Worm (Caenorhabditis elegans) whole organism, young adult: ENCODE measurements around the gene B0547.2.

ENCODE experiments used
- B0019.2 ChIP-seq: fragments of 200-800 bp; sonication (Bioruptor generic); conservative IDR thresholded peaks from 2 replicates; pipeline ENCODE4 v1.3.6; 2022; ENCODE audit warnings: missing genetic modification reagents, missing genetic modification characterization, missing compliant biosample characterization
- B0261.1 ChIP-seq: sonication (generic microtip); optimal IDR thresholded peaks from 2 replicates; lab custom pipeline; 2016; ENCODE audit warnings: mild to moderate bottlenecking, missing genetic modification characterization, moderate library complexity, missing compliant biosample characterization
- B0336.3 ChIP-seq: fragments of 200-800 bp; sonication (Bioruptor generic); IDR thresholded peaks from 2 replicates; pipeline ENCODE4 v1.3.6; 2022; ENCODE audit warnings: missing genetic modification characterization, missing compliant biosample characterization
- C17E4.6 ChIP-seq: fragments of 200-800 bp; sonication (Bioruptor generic); IDR thresholded peaks from 2 replicates; pipeline ENCODE4 v1.3.6; 2022; ENCODE audit warnings: missing genetic modification reagents, missing genetic modification characterization, missing compliant biosample characterization
- F10E7.11 ChIP-seq: sonication (generic microtip); optimal IDR thresholded peaks from 2 replicates; lab custom pipeline; 2017; ENCODE audit warnings: mild to moderate bottlenecking, missing genetic modification characterization, moderate library complexity, missing compliant biosample characterization
- F33H1.4 ChIP-seq: fragments of 200-800 bp; sonication (Bioruptor generic); IDR thresholded peaks from 2 replicates; pipeline ENCODE4 v1.3.6; 2022; ENCODE audit warnings: missing genetic modification reagents, missing genetic modification characterization, missing compliant biosample characterization
- F49E8.2 ChIP-seq: sonication (generic microtip); optimal IDR thresholded peaks from 3 replicates; lab custom pipeline; 2017; ENCODE audit warnings: missing genetic modification characterization, mild to moderate bottlenecking, missing compliant biosample characterization, antibody characterized with exemption, moderate library complexity; ENCODE audit not compliant: insufficient read depth
- F52B5.7 ChIP-seq: sonication (generic microtip); optimal IDR thresholded peaks from 2 replicates; lab custom pipeline; 2016; ENCODE audit warnings: mild to moderate bottlenecking, missing genetic modification characterization, missing compliant biosample characterization
- F57A8.1 ChIP-seq: fragments of 200-800 bp; sonication (Bioruptor generic); optimal IDR thresholded peaks from 2 replicates; lab custom pipeline; 2018; ENCODE audit warnings: mild to moderate bottlenecking, missing genetic modification characterization, moderate library complexity, missing compliant biosample characterization
- T26A5.8 ChIP-seq: sonication (generic microtip); optimal IDR thresholded peaks from 2 replicates; lab custom pipeline; 2016; ENCODE audit warnings: missing genetic modification characterization, missing compliant biosample characterization
- Y53G8AR.9 ChIP-seq: fragments of 200-800 bp; sonication (Bioruptor generic); conservative IDR thresholded peaks from 2 replicates; pipeline ENCODE4 v1.3.6; 2022; ENCODE audit warnings: missing genetic modification reagents, missing genetic modification characterization, missing compliant biosample characterization
- Y67H2A.10 ChIP-seq: fragments of 200-800 bp; sonication (Bioruptor generic); conservative IDR thresholded peaks from 2 replicates; pipeline ENCODE4 v1.3.6; 2022; ENCODE audit warnings: missing genetic modification reagents, missing genetic modification characterization, missing compliant biosample characterization
- ZK185.1 ChIP-seq: sonication (generic microtip); optimal IDR thresholded peaks from 2 replicates; lab custom pipeline; 2016; ENCODE audit warnings: mild to moderate bottlenecking, missing genetic modification characterization, missing compliant biosample characterization; ENCODE audit not compliant: poor library complexity, severe bottlenecking
- akir-1 ChIP-seq: fragments of 200-800 bp; sonication (Bioruptor generic); optimal IDR thresholded peaks from 2 replicates; lab custom pipeline; 2018; ENCODE audit warnings: mild to moderate bottlenecking, missing genetic modification characterization, moderate library complexity, missing compliant biosample characterization
- atf-7 ChIP-seq: sonication (generic microtip); optimal IDR thresholded peaks from 2 replicates; lab custom pipeline; 2017; ENCODE audit warnings: mild to moderate bottlenecking, missing genetic modification characterization, missing compliant biosample characterization
- athp-1 ChIP-seq: sonication (generic microtip); optimal IDR thresholded peaks from 2 replicates; lab custom pipeline; 2017; ENCODE audit warnings: mild to moderate bottlenecking, missing genetic modification characterization, missing compliant biosample characterization
- attf-3 ChIP-seq: fragments of 200-800 bp; sonication (Bioruptor generic); conservative IDR thresholded peaks from 2 replicates; pipeline ENCODE4 v1.3.6; 2022; ENCODE audit warnings: missing genetic modification reagents, missing genetic modification characterization, missing compliant biosample characterization
- bed-2 ChIP-seq: fragments of 200-800 bp; sonication (Bioruptor generic); IDR thresholded peaks from 2 replicates; pipeline ENCODE4 v1.3.6; 2022; ENCODE audit warnings: missing genetic modification reagents, missing genetic modification characterization, missing compliant biosample characterization
- cebp-1 ChIP-seq, 2 experiments: fragments of 200-800 bp in 1 of 2; sonication (Bioruptor generic) in 1 of 2; sonication (generic microtip) in 1 of 2; IDR thresholded peaks in 1 of 2; optimal IDR thresholded peaks in 1 of 2; 2 replicates each; pipeline versions ENCODE4 v1.3.6 to Lab custom; 2017 to 2022; ENCODE audit warnings: missing compliant biosample characterization in 2 of 2, missing genetic modification characterization in 2 of 2, mild to moderate bottlenecking in 1 of 2, missing genetic modification reagents in 1 of 2, moderate library complexity in 1 of 2
- cebp-2 ChIP-seq: fragments of 200-800 bp; sonication (Bioruptor generic); IDR thresholded peaks from 2 replicates; pipeline ENCODE4 v1.3.6; 2022; ENCODE audit warnings: missing genetic modification characterization, missing compliant biosample characterization
- ceh-27 ChIP-seq: fragments of 200-800 bp; sonication (Bioruptor generic); optimal IDR thresholded peaks from 2 replicates; lab custom pipeline; 2018; ENCODE audit warnings: mild to moderate bottlenecking, missing genetic modification characterization, moderate library complexity, missing compliant biosample characterization
- ceh-58 ChIP-seq: fragments of 200-800 bp; sonication (Bioruptor generic); IDR thresholded peaks from 2 replicates; pipeline ENCODE4 v1.3.6; 2022; ENCODE audit warnings: missing genetic modification characterization, missing compliant biosample characterization
- ceh-91 ChIP-seq: fragments of 200-800 bp; sonication (Bioruptor generic); IDR thresholded peaks from 2 replicates; pipeline ENCODE4 v1.3.6; 2022; ENCODE audit warnings: missing genetic modification reagents, missing genetic modification characterization, missing compliant biosample characterization
- dox-1 ChIP-seq: fragments of 200-800 bp; sonication (Bioruptor generic); IDR thresholded peaks from 2 replicates; pipeline ENCODE4 v1.3.6; 2022; ENCODE audit warnings: missing genetic modification reagents, missing genetic modification characterization, missing compliant biosample characterization
- dpff-1 ChIP-seq: sonication (generic microtip); optimal IDR thresholded peaks from 2 replicates; lab custom pipeline; 2017; ENCODE audit warnings: mild to moderate bottlenecking, missing genetic modification characterization, missing compliant biosample characterization
- dpl-1 ChIP-seq: fragments of 150-350 bp; optimal IDR thresholded peaks from 2 replicates; lab custom pipeline; 2014; ENCODE audit warnings: missing biosample characterization, missing genetic modification reagents, missing genetic modification characterization
- egrh-3 ChIP-seq: fragments of 200-800 bp; sonication (Bioruptor generic); IDR thresholded peaks from 2 replicates; pipeline ENCODE4 v1.3.6; 2022; ENCODE audit warnings: missing genetic modification reagents, missing genetic modification characterization, missing compliant biosample characterization
- fkh-3 ChIP-seq: sonication (generic microtip); optimal IDR thresholded peaks from 2 replicates; lab custom pipeline; 2016; ENCODE audit warnings: mild to moderate bottlenecking, missing genetic modification characterization, missing compliant biosample characterization
- gei-17 ChIP-seq: fragments of 200-800 bp; sonication (Bioruptor generic); optimal IDR thresholded peaks from 2 replicates; lab custom pipeline; 2018; ENCODE audit warnings: mild to moderate bottlenecking, missing genetic modification characterization, missing compliant biosample characterization
- lin-35 ChIP-seq, 3 experiments: fragments of 150-350 bp in 2 of 3; sonication (generic microtip) in 1 of 3; optimal IDR thresholded peaks; 2 replicates each; lab custom pipeline; 2014 to 2018; ENCODE audit warnings: missing biosample characterization in 3 of 3, missing genetic modification characterization in 3 of 3, missing genetic modification reagents in 3 of 3
- madf-3 ChIP-seq: fragments of 200-800 bp; sonication (Bioruptor generic); IDR thresholded peaks from 2 replicates; pipeline ENCODE4 v1.3.6; 2022; ENCODE audit warnings: missing genetic modification reagents, missing genetic modification characterization, missing compliant biosample characterization
- mcd-1 ChIP-seq: fragments of 200-800 bp; sonication (Bioruptor generic); IDR thresholded peaks from 2 replicates; pipeline ENCODE4 v1.3.6; 2022; ENCODE audit warnings: missing genetic modification reagents, missing genetic modification characterization, missing compliant biosample characterization
- mel-28 ChIP-seq: sonication (generic microtip); optimal IDR thresholded peaks from 2 replicates; lab custom pipeline; 2016; ENCODE audit warnings: borderline replicate concordance, mild to moderate bottlenecking, missing genetic modification characterization, missing compliant biosample characterization
- mes-4 ChIP-seq: sonication (generic microtip); optimal IDR thresholded peaks from 2 replicates; lab custom pipeline; 2016; ENCODE audit warnings: missing genotype, missing genetic modification characterization, missing compliant biosample characterization
- nfyb-1 ChIP-seq: fragments of 200-800 bp; sonication (Bioruptor generic); IDR thresholded peaks from 2 replicates; pipeline ENCODE4 v1.3.6; 2022; ENCODE audit warnings: missing genetic modification reagents, missing genetic modification characterization, missing compliant biosample characterization
- nhr-179 ChIP-seq: sonication (generic microtip); optimal IDR thresholded peaks from 2 replicates; lab custom pipeline; 2016; ENCODE audit warnings: mild to moderate bottlenecking, missing genetic modification characterization, missing compliant biosample characterization
- nhr-27 ChIP-seq: fragments of 200-800 bp; sonication (Bioruptor generic); optimal IDR thresholded peaks from 2 replicates; lab custom pipeline; 2018; ENCODE audit warnings: mild to moderate bottlenecking, missing genetic modification characterization, moderate library complexity, missing compliant biosample characterization
- nhr-80 ChIP-seq: sonication (generic microtip); optimal IDR thresholded peaks from 2 replicates; lab custom pipeline; 2016; ENCODE audit warnings: missing genetic modification characterization, missing compliant biosample characterization
- rpc-1 ChIP-seq, 2 experiments: fragments of 150-350 bp in 1 of 2; sonication (generic microtip) in 1 of 2; optimal IDR thresholded peaks; 2 replicates each; lab custom pipeline; 2014 to 2018; ENCODE audit warnings: missing biosample characterization in 1 of 2, missing genetic modification characterization in 1 of 2, missing genetic modification reagents in 1 of 2, missing genotype in 1 of 2
- snpc-3.4 ChIP-seq: sonication (generic microtip); optimal IDR thresholded peaks from 2 replicates; lab custom pipeline; 2017; ENCODE audit warnings: missing genetic modification characterization, mild to moderate bottlenecking, missing compliant biosample characterization, antibody characterized with exemption, moderate library complexity, missing genotype, missing genetic modification reagents
- tbx-9 ChIP-seq: sonication (generic microtip); optimal IDR thresholded peaks from 2 replicates; lab custom pipeline; 2016; ENCODE audit warnings: borderline replicate concordance, missing genetic modification characterization, inconsistent platforms, missing compliant biosample characterization
- tlf-1 ChIP-seq: fragments of 200-800 bp; sonication (Bioruptor generic); optimal IDR thresholded peaks from 2 replicates; lab custom pipeline; 2018; ENCODE audit warnings: mild to moderate bottlenecking, missing genetic modification characterization, missing compliant biosample characterization
- unc-130 ChIP-seq: sonication (generic microtip); optimal IDR thresholded peaks from 2 replicates; lab custom pipeline; 2016; ENCODE audit warnings: missing genetic modification reagents, missing genetic modification characterization, missing compliant biosample characterization
- unc-62 ChIP-seq: fragments of 150-350 bp; optimal IDR thresholded peaks from 2 replicates; lab custom pipeline; 2014; ENCODE audit warnings: missing biosample characterization, missing genetic modification reagents, missing genetic modification characterization
- ztf-28 ChIP-seq: fragments of 200-800 bp; sonication (Bioruptor generic); IDR thresholded peaks from 2 replicates; pipeline ENCODE4 v1.3.6; 2022; ENCODE audit warnings: missing genetic modification reagents, missing genetic modification characterization, missing compliant biosample characterization
- ztf-6 ChIP-seq: fragments of 200-800 bp; sonication (Bioruptor generic); IDR thresholded peaks from 2 replicates; pipeline ENCODE4 v1.3.6; 2022; ENCODE audit warnings: missing genetic modification reagents, missing genetic modification characterization, missing compliant biosample characterization

Gene B0547.2

ce11 chrIV:5666115-5667028 lies 20.6 kb downstream of the B0547.2 start (continued):
- peak; percentile 42; the same call in 1 of the 2 replicates for TF ChIP-seq ceh-91 (GFP tag; lab: Robert Waterston, UW)
- TF ChIP-seq B0019.2 (GFP tag; lab: Robert Waterston, UW): no peak
- TF ChIP-seq F49E8.2: no peak
- TF ChIP-seq F52B5.7 (tag; lab: Kevin White, UChicago): no peak
- no peak for TF ChIP-seq dpff-1 (tag; lab: Kevin White, UChicago)
- no peak for TF ChIP-seq unc-62
- peak; percentile 92 for TF ChIP-seq attf-3
- TF ChIP-seq ztf-6 (GFP tag; lab: Robert Waterston, UW): no peak
- peak; percentile 19 for TF ChIP-seq nhr-80 (tag; lab: Kevin White, UChicago)
- TF ChIP-seq ZK185.1 (tag; lab: Kevin White, UChicago): no peak
- TF ChIP-seq tbx-9 (tag; lab: Kevin White, UChicago): no peak
- no peak for TF ChIP-seq nhr-179 (tag; lab: Kevin White, UChicago)
- TF ChIP-seq lin-35 (GFP tag; optimal IDR thresholded peaks at IDR 0.05; lab: Kevin White, UChicago): peak in 1 of 3 experiments; percentile 9
- TF ChIP-seq B0336.3 (GFP tag; lab: Robert Waterston, UW): no peak
- no peak for TF ChIP-seq C17E4.6 (GFP tag; lab: Robert Waterston, UW)
- TF ChIP-seq F57A8.1: no peak
- no peak for TF ChIP-seq T26A5.8 (tag; lab: Kevin White, UChicago)
- TF ChIP-seq cebp-2 (GFP tag; lab: Robert Waterston, UW): no peak
- TF ChIP-seq madf-3 (GFP tag; lab: Robert Waterston, UW): no peak
- no peak for TF ChIP-seq snpc-3.4
- peak; percentile 73 for TF ChIP-seq dpl-1 (GFP tag; lab: Kevin White, UChicago)
- no peak for TF ChIP-seq mes-4 (tag; lab: Kevin White, UChicago)
- no peak for TF ChIP-seq atf-7 (tag; lab: Kevin White, UChicago)
- TF ChIP-seq ztf-28 (GFP tag; lab: Robert Waterston, UW): no peak
- TF ChIP-seq Y53G8AR.9 (GFP tag; lab: Robert Waterston, UW): no peak
- TF ChIP-seq egrh-3 (GFP tag; lab: Robert Waterston, UW): no peak
- TF ChIP-seq cebp-1 (GFP tag; IDR thresholded peaks at IDR 0.05; lab: Robert Waterston, UW): no peak
- TF ChIP-seq cebp-1 (tag; optimal IDR thresholded peaks at IDR 0.05; lab: Kevin White, UChicago): no peak
- no peak for TF ChIP-seq rpc-1 (optimal IDR thresholded peaks at IDR 0.05; lab: Kevin White, UChicago)
- TF ChIP-seq rpc-1 (tag; optimal IDR thresholded peaks at IDR 0.05; lab: Kevin White, UChicago): no peak
- no peak for TF ChIP-seq gei-17
- no peak for TF ChIP-seq unc-130 (GFP tag; lab: Kevin White, UChicago)
- TF ChIP-seq F10E7.11 (tag; lab: Kevin White, UChicago): no peak
- no peak for TF ChIP-seq akir-1 (GFP tag; lab: Kevin White, UChicago)
- no peak for TF ChIP-seq fkh-3 (tag; lab: Kevin White, UChicago)
- TF ChIP-seq ceh-27: peak; percentile 37
- no peak for TF ChIP-seq Y67H2A.10 (GFP tag; lab: Robert Waterston, UW)
- TF ChIP-seq bed-2 (GFP tag; lab: Robert Waterston, UW): no peak
- 0 out of 2 replicates have a peak, but pooled peaks have one; percentile 22 for TF ChIP-seq nfyb-1 (GFP tag; lab: Robert Waterston, UW)
- no peak for TF ChIP-seq mcd-1 (GFP tag; lab: Robert Waterston, UW)
- no peak for TF ChIP-seq tlf-1 (GFP tag; lab: Kevin White, UChicago)
- peak; percentile 34; the same call in 1 of the 2 replicates for TF ChIP-seq F33H1.4 (GFP tag; lab: Robert Waterston, UW)
- TF ChIP-seq nhr-27 (tag; lab: Kevin White, UChicago): no peak
- no peak for TF ChIP-seq B0261.1
- no peak for TF ChIP-seq mel-28 (tag; lab: Kevin White, UChicago)
- TF ChIP-seq ceh-58 (GFP tag; lab: Robert Waterston, UW): no peak
- TF ChIP-seq athp-1 (tag; lab: Kevin White, UChicago): no peak
- peak; percentile 30; the same call in 1 of the 2 replicates for TF ChIP-seq dox-1 (GFP tag; lab: Robert Waterston, UW)
- TF ChIP-seq, all 124 proteins: peak for 24
